Worm (Caenorhabditis elegans) whole organism, late embryonic: Measurements from ENCODE around the gene F55G1.7.

ENCODE experiments used
- C38D4.7 ChIP-seq: fragments of 200-800 bp; sonication (Bioruptor generic); optimal IDR thresholded peaks from 2 replicates; lab custom pipeline; 2018; ENCODE audit warnings: mild to moderate bottlenecking, missing genetic modification characterization, moderate library complexity, missing compliant biosample characterization
- T23F11.4 ChIP-seq: fragments of 200-800 bp; sonication (Bioruptor generic); optimal IDR thresholded peaks from 2 replicates; lab custom pipeline; 2018; ENCODE audit warnings: mild to moderate bottlenecking, missing genetic modification characterization, missing compliant biosample characterization
- ahr-1 ChIP-seq: sonication (generic microtip); optimal IDR thresholded peaks from 2 replicates; lab custom pipeline; 2016; ENCODE audit warnings: missing genetic modification characterization, missing compliant biosample characterization
- ceh-14 ChIP-seq: sonication (generic microtip); optimal IDR thresholded peaks from 2 replicates; lab custom pipeline; 2016; ENCODE audit warnings: missing genotype, missing genetic modification characterization, missing compliant biosample characterization
- ceh-6 ChIP-seq: fragments of 200-800 bp; sonication (Bioruptor generic); optimal IDR thresholded peaks from 2 replicates; lab custom pipeline; 2018; ENCODE audit warnings: mild to moderate bottlenecking, missing genetic modification characterization, missing compliant biosample characterization
- dve-1 ChIP-seq: sonication (generic microtip); optimal IDR thresholded peaks from 2 replicates; lab custom pipeline; 2017; ENCODE audit warnings: antibody characterized with exemption, mild to moderate bottlenecking, missing genetic modification characterization, missing compliant biosample characterization
- nhr-11 ChIP-seq: fragments of 150-350 bp; optimal IDR thresholded peaks from 2 replicates; lab custom pipeline; 2014; ENCODE audit warnings: missing biosample characterization, missing genetic modification characterization
- pax-1 ChIP-seq: fragments of 150-350 bp; optimal IDR thresholded peaks from 2 replicates; lab custom pipeline; 2014; ENCODE audit warnings: missing biosample characterization, missing genetic modification characterization
- ref-2 ChIP-seq: sonication (generic microtip); optimal IDR thresholded peaks from 2 replicates; lab custom pipeline; 2016; ENCODE audit warnings: missing genetic modification characterization, missing compliant biosample characterization
- tbx-2 ChIP-seq: sonication (generic microtip); optimal IDR thresholded peaks from 2 replicates; lab custom pipeline; 2016; ENCODE audit warnings: missing genetic modification characterization, missing compliant biosample characterization
- unc-42 ChIP-seq: sonication (generic microtip); optimal IDR thresholded peaks from 2 replicates; lab custom pipeline; 2016; ENCODE audit warnings: missing genotype, missing genetic modification characterization, missing compliant biosample characterization

DNA sequence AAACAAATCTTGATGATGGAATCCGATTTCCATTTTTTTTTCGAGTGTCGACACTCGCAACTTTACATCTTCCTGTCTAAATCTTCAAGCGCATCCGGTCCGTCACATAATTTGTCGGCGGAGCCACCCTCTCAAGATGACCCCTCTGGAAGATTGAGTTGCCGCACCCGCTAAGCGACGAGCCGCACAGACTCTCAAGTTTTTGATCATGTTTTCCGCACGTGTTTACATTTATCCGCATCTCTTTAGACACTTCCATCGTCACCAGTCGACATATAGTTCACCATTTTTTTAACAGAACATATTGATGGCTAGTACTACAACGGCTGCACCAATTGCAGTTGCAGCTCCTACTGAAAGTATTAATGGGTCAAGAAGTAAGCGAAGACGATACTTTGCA is 21.8 kb upstream of the F55G1.7 start, which contains the start of gene F55G1.1:
- TF ChIP-seq ceh-14 = no peak
- TF ChIP-seq unc-42 (tag; lab: Kevin White, UChicago) = no peak
- TF ChIP-seq nhr-11 (tag; lab: Kevin White, UChicago) = no peak
- TF ChIP-seq dve-1 (tag; lab: Kevin White, UChicago) = no peak
- TF ChIP-seq C38D4.7 (GFP tag; lab: Kevin White, UChicago) = no peak
- TF ChIP-seq pax-1 (tag; lab: Kevin White, UChicago) = no peak
- no peak for TF ChIP-seq ceh-6 (GFP tag; lab: Kevin White, UChicago)
- TF ChIP-seq tbx-2 (tag; lab: Kevin White, UChicago) = no peak
- no peak for TF ChIP-seq T23F11.4
- TF ChIP-seq ref-2 (tag; lab: Kevin White, UChicago) = no peak
- TF ChIP-seq ahr-1 (tag; lab: Kevin White, UChicago) = no peak
